Fruit fly (Drosophila melanogaster) whole organism, embryonic: Measurements from ENCODE around the gene Usp16-45.

Experiments
- Aef1 ChIP-seq: fragments of 200-800 bp; sonication (Bioruptor generic); IDR thresholded peaks from 3 replicates; pipeline ENCODE4 v1.3.6; 2022; ENCODE audit warnings: missing biosample characterization, missing genetic modification characterization
- Atf6 ChIP-seq: fragments of 200-800 bp; sonication (Bioruptor generic); IDR thresholded peaks from 2 replicates; pipeline ENCODE4 v1.3.6; 2022; ENCODE audit warnings: missing biosample characterization, missing genetic modification characterization
- CG10321 ChIP-seq: fragments of 200-800 bp; sonication (Bioruptor generic); IDR thresholded peaks from 2 replicates; pipeline ENCODE4 v1.3.6; 2022; ENCODE audit warnings: missing biosample characterization, missing genetic modification characterization
- CG12769 ChIP-seq: fragments of 200-800 bp; sonication (Bioruptor generic); optimal IDR thresholded peaks from 2 replicates; lab custom pipeline; 2019; ENCODE audit warnings: missing biosample characterization, mild to moderate bottlenecking, missing genetic modification characterization, moderate library complexity
- CG14860 ChIP-seq: fragments of 200-800 bp; sonication (Bioruptor generic); IDR thresholded peaks from 3 replicates; pipeline ENCODE4 v1.3.6; 2022; ENCODE audit warnings: missing biosample characterization, missing genetic modification characterization; ENCODE audit not compliant: partially characterized antibody
- CG1832 ChIP-seq: fragments of 200-800 bp; sonication (Bioruptor generic); optimal IDR thresholded peaks from 2 replicates; lab custom pipeline; 2017; ENCODE audit warnings: missing biosample characterization, mild to moderate bottlenecking, missing genetic modification characterization, inconsistent platforms
- CG31388 ChIP-seq: fragments of 200-800 bp; sonication (Bioruptor generic); optimal IDR thresholded peaks from 2 replicates; lab custom pipeline; 2016; ENCODE audit warnings: missing biosample characterization, missing genetic modification characterization
- CG3163 ChIP-seq: fragments of 200-800 bp; sonication (Bioruptor generic); optimal IDR thresholded peaks from 3 replicates; lab custom pipeline; 2016; ENCODE audit warnings: missing biosample characterization, missing genetic modification characterization
- CG33557 ChIP-seq: fragments of 200-800 bp; sonication (Bioruptor generic); optimal IDR thresholded peaks from 2 replicates; lab custom pipeline; 2019; ENCODE audit warnings: missing biosample characterization, mild to moderate bottlenecking, missing genetic modification characterization, moderate library complexity
- CG4360 ChIP-seq: fragments of 200-800 bp; sonication (Bioruptor generic); IDR thresholded peaks from 2 replicates; pipeline ENCODE4 v1.3.6; 2022; ENCODE audit warnings: missing biosample characterization, missing genetic modification characterization
- CG6813 ChIP-seq: fragments of 200-800 bp; sonication (Bioruptor generic); optimal IDR thresholded peaks from 2 replicates; lab custom pipeline; 2017; ENCODE audit warnings: missing biosample characterization, missing genetic modification characterization, mild to moderate bottlenecking, moderate library complexity, missing genetic modification reagents
- CG7987 ChIP-seq: fragments of 200-800 bp; sonication (Bioruptor generic); optimal IDR thresholded peaks from 2 replicates; lab custom pipeline; 2018; ENCODE audit warnings: missing biosample characterization, mild to moderate bottlenecking, missing genetic modification characterization, moderate library complexity
- CG8924 ChIP-seq: fragments of 200-800 bp; optimal IDR thresholded peaks from 3 replicates; lab custom pipeline; 2019; ENCODE audit warnings: missing biosample characterization, mild to moderate bottlenecking, missing genetic modification characterization, moderate library complexity
- CG9437 ChIP-seq: fragments of 200-800 bp; sonication (Bioruptor generic); optimal IDR thresholded peaks from 2 replicates; lab custom pipeline; 2018; ENCODE audit warnings: missing biosample characterization, mild to moderate bottlenecking, missing genetic modification characterization
- CkIIα-i1 ChIP-seq: fragments of 200-800 bp; sonication (Bioruptor generic); IDR thresholded peaks from 2 replicates; pipeline ENCODE4 v1.3.6; 2022; ENCODE audit warnings: missing biosample characterization, missing genetic modification characterization
- Dek ChIP-seq: fragments of 200-800 bp; sonication (Bioruptor generic); optimal IDR thresholded peaks from 3 replicates; lab custom pipeline; 2019; ENCODE audit warnings: missing biosample characterization, mild to moderate bottlenecking, missing genetic modification characterization, moderate library complexity
- Dip3 ChIP-seq: fragments of 200-800 bp; sonication (Bioruptor generic); optimal IDR thresholded peaks from 3 replicates; lab custom pipeline; 2016; ENCODE audit warnings: missing biosample characterization, missing genetic modification characterization
- Dll ChIP-seq: fragments of 200-800 bp; sonication (Bioruptor generic); IDR thresholded peaks from 4 replicates; pipeline ENCODE4 v1.3.6; 2022; ENCODE audit warnings: missing biosample characterization, missing genetic modification characterization; ENCODE audit not compliant: partially characterized antibody
- Eip74EF ChIP-seq, 2 experiments: fragments of 200-800 bp in 1 of 2; fragments of >200 bp in 1 of 2; sonication (Bioruptor generic) in 1 of 2; optimal IDR thresholded peaks; 2 replicates each; lab custom pipeline; 2017 to 2019; ENCODE audit warnings: missing biosample characterization in 2 of 2, missing genetic modification characterization in 2 of 2, mild to moderate bottlenecking in 1 of 2, moderate library complexity in 1 of 2
- HLHmδ ChIP-seq: fragments of 200-800 bp; sonication (Bioruptor generic); optimal IDR thresholded peaks from 2 replicates; lab custom pipeline; 2018; ENCODE audit warnings: missing biosample characterization, mild to moderate bottlenecking, missing genetic modification characterization, moderate library complexity
- Hr3 ChIP-seq: fragments of 200-800 bp; sonication (Bioruptor generic); optimal IDR thresholded peaks from 3 replicates; lab custom pipeline; 2016; ENCODE audit warnings: missing biosample characterization, missing genetic modification characterization
- Med ChIP-seq: fragments of 200-800 bp; sonication (Bioruptor generic); peaks from one replicate; lab custom pipeline; 2016; ENCODE audit warnings: missing biosample characterization, missing genetic modification characterization, mild to moderate bottlenecking, inconsistent platforms, moderate library complexity
- Spps ChIP-seq: fragments of 200-800 bp; sonication (Bioruptor generic); optimal IDR thresholded peaks from 2 replicates; lab custom pipeline; 2018; ENCODE audit warnings: missing biosample characterization, mild to moderate bottlenecking, missing genetic modification characterization
- Trl ChIP-seq, 3 experiments: fragments of >200 bp in 2 of 3; fragments of 200-800 bp in 1 of 3; sonication (Bioruptor generic) in 1 of 3; optimal IDR thresholded peaks; 2 replicates in 1 of 3; 3 replicates in 2 of 3; lab custom pipeline; 2016 to 2017; ENCODE audit warnings: missing biosample characterization in 1 of 3, missing genetic modification characterization in 1 of 3
- aop ChIP-seq: fragments of 200-800 bp; sonication (Bioruptor generic); IDR thresholded peaks from 2 replicates; pipeline ENCODE4 v1.3.6; 2022; ENCODE audit warnings: missing biosample characterization, missing genetic modification characterization
- ase ChIP-seq: fragments of 200-800 bp; sonication (Bioruptor generic); IDR thresholded peaks from 3 replicates; pipeline ENCODE4 v1.3.6; 2022; ENCODE audit warnings: missing biosample characterization, missing genetic modification characterization
- bcd ChIP-seq: fragments of 200-800 bp; sonication (Bioruptor generic); optimal IDR thresholded peaks from 2 replicates; lab custom pipeline; 2017; ENCODE audit warnings: missing biosample characterization, mild to moderate bottlenecking, missing genetic modification characterization
- cg ChIP-seq: fragments of 200-800 bp; sonication (Bioruptor generic); optimal IDR thresholded peaks from 3 replicates; lab custom pipeline; 2019; ENCODE audit warnings: missing biosample characterization, mild to moderate bottlenecking, missing genetic modification characterization, moderate library complexity
- chinmo ChIP-seq: fragments of 200-800 bp; sonication (Bioruptor generic); IDR thresholded peaks from 4 replicates; pipeline ENCODE4 v1.3.6; 2022; ENCODE audit warnings: missing biosample characterization, missing genetic modification characterization; ENCODE audit not compliant: partially characterized antibody
- crol ChIP-seq: fragments of 200-800 bp; sonication (Bioruptor generic); IDR thresholded peaks from 2 replicates; pipeline ENCODE4 v1.3.6; 2022; ENCODE audit warnings: missing biosample characterization, missing genetic modification characterization
- cwo ChIP-seq: fragments of 200-800 bp; sonication (Bioruptor generic); optimal IDR thresholded peaks from 3 replicates; lab custom pipeline; 2017; ENCODE audit warnings: missing biosample characterization, missing genetic modification characterization, mild to moderate bottlenecking, moderate library complexity, missing genetic modification reagents
- ewg ChIP-seq: fragments of 200-800 bp; sonication (Bioruptor generic); optimal IDR thresholded peaks from 3 replicates; lab custom pipeline; 2017; ENCODE audit warnings: mild to moderate bottlenecking, missing biosample characterization, missing genetic modification reagents, missing genetic modification characterization
- ftz-f1 ChIP-seq: fragments of 200-800 bp; sonication (Bioruptor generic); optimal IDR thresholded peaks from 2 replicates; lab custom pipeline; 2016; ENCODE audit warnings: missing biosample characterization, missing genetic modification characterization
- gsb-n ChIP-seq: fragments of 200-800 bp; sonication (Bioruptor generic); optimal IDR thresholded peaks from 3 replicates; lab custom pipeline; 2018; ENCODE audit warnings: missing biosample characterization, mild to moderate bottlenecking, missing genetic modification characterization
- lilli ChIP-seq: fragments of 200-800 bp; sonication (Bioruptor generic); optimal IDR thresholded peaks from 3 replicates; lab custom pipeline; 2016; ENCODE audit warnings: missing biosample characterization, missing genetic modification characterization
- nerfin-1 ChIP-seq: fragments of 200-800 bp; sonication (Bioruptor generic); optimal IDR thresholded peaks from 3 replicates; lab custom pipeline; 2019; ENCODE audit warnings: missing biosample characterization, mild to moderate bottlenecking, missing genetic modification characterization, moderate library complexity
- nerfin-2 ChIP-seq: fragments of 200-800 bp; sonication (Bioruptor generic); IDR thresholded peaks from 2 replicates; pipeline ENCODE4 v1.3.6; 2022; ENCODE audit warnings: missing biosample characterization, missing genetic modification characterization; ENCODE audit not compliant: partially characterized antibody
- nom ChIP-seq: fragments of 200-800 bp; sonication (Bioruptor generic); optimal IDR thresholded peaks from 2 replicates; lab custom pipeline; 2017; ENCODE audit warnings: missing biosample characterization, missing genetic modification characterization, mild to moderate bottlenecking, moderate library complexity, missing genetic modification reagents
- otp ChIP-seq: fragments of 200-800 bp; sonication (Bioruptor generic); IDR thresholded peaks from 3 replicates; pipeline ENCODE4, ENCODE4 v1.3.6; 2022; ENCODE audit warnings: missing biosample characterization, missing genetic modification characterization
- p53 ChIP-seq: fragments of 200-800 bp; sonication (Bioruptor generic); optimal IDR thresholded peaks from 2 replicates; lab custom pipeline; 2016; ENCODE audit warnings: missing biosample characterization, missing genetic modification characterization
- pita ChIP-seq: fragments of 200-800 bp; sonication (Bioruptor generic); optimal IDR thresholded peaks from 2 replicates; lab custom pipeline; 2017; ENCODE audit warnings: missing biosample characterization, mild to moderate bottlenecking, missing genetic modification characterization
- sd ChIP-seq: fragments of 200-800 bp; sonication (Bioruptor generic); optimal IDR thresholded peaks from 3 replicates; lab custom pipeline; 2018; ENCODE audit warnings: missing biosample characterization, mild to moderate bottlenecking, missing genetic modification characterization, moderate library complexity
- sna ChIP-seq: fragments of 200-800 bp; sonication (Bioruptor generic); IDR thresholded peaks from 2 replicates; pipeline ENCODE4 v1.3.6; 2022; ENCODE audit warnings: missing biosample characterization, missing genetic modification characterization; ENCODE audit not compliant: partially characterized antibody
- tap ChIP-seq: fragments of 200-800 bp; optimal IDR thresholded peaks from 3 replicates; lab custom pipeline; 2019; ENCODE audit warnings: missing biosample characterization, mild to moderate bottlenecking, missing genetic modification characterization, moderate library complexity
- twi ChIP-seq: fragments of 200-800 bp; optimal IDR thresholded peaks from 2 replicates; lab custom pipeline; 2019; ENCODE audit warnings: missing biosample characterization, mild to moderate bottlenecking, missing genetic modification characterization, moderate library complexity
- tx ChIP-seq: fragments of 200-800 bp; sonication (Bioruptor generic); optimal IDR thresholded peaks from 2 replicates; lab custom pipeline; 2016; ENCODE audit warnings: missing biosample characterization, missing genetic modification characterization
- wdn ChIP-seq: fragments of 200-800 bp; sonication (Bioruptor generic); IDR thresholded peaks from 2 replicates; pipeline ENCODE4 v1.3.6; 2022; ENCODE audit warnings: missing biosample characterization, missing genetic modification characterization
- yki ChIP-seq: fragments of >200 bp; optimal IDR thresholded peaks from 3 replicates; lab custom pipeline; 2018

Gene Usp16-45

dm6 chrX:5417836-5418554, 3.3 kb upstream of the Usp16-45 start:
- peak; percentile 95 for TF ChIP-seq chinmo (GFP tag; lab: Robert Waterston, UW)
- TF ChIP-seq twi, result no peak
- TF ChIP-seq CG33557, result no peak
- peak; percentile 95 for TF ChIP-seq CG9437
- TF ChIP-seq nerfin-1, result peak; percentile 70
- no peak for TF ChIP-seq Dip3 (GFP tag; lab: Kevin White, UChicago)
- no peak for TF ChIP-seq nerfin-2 (GFP tag; lab: Robert Waterston, UW)
- TF ChIP-seq p53 (GFP tag; lab: Kevin White, UChicago), result no peak
- peak; percentile 79 for TF ChIP-seq ewg (GFP tag; lab: Kevin White, UChicago)
- TF ChIP-seq otp, result no peak
- no peak for TF ChIP-seq tx (GFP tag; lab: Kevin White, UChicago)
- no peak for TF ChIP-seq bcd
- TF ChIP-seq Aef1, result peak; percentile 35; the same call in 2 of the 3 replicates
- TF ChIP-seq CG31388 (GFP tag; lab: Kevin White, UChicago), result no peak
- TF ChIP-seq yki (lab: Kevin White, UChicago), result peak; percentile 58
- TF ChIP-seq CG7987 (GFP tag; lab: Kevin White, UChicago), result peak; percentile 81
- peak; percentile 79 to 91 for TF ChIP-seq Trl (optimal IDR thresholded peaks at IDR 0.05; lab: Kevin White, UChicago)
- TF ChIP-seq Trl (GFP tag; optimal IDR thresholded peaks at IDR 0.05; lab: Kevin White, UChicago), result no peak
- peak; percentile 64 for TF ChIP-seq sd
- TF ChIP-seq CG3163 (GFP tag; lab: Kevin White, UChicago), result peak; percentile 90
- TF ChIP-seq Hr3 (GFP tag; lab: Kevin White, UChicago), result no peak
- TF ChIP-seq ftz-f1 (GFP tag; lab: Kevin White, UChicago), result peak; percentile 20
- no peak for TF ChIP-seq HLHmδ (GFP tag; lab: Kevin White, UChicago)
- no peak for TF ChIP-seq Spps (tag; lab: Kevin White, UChicago)
- TF ChIP-seq CG1832 (GFP tag; lab: Kevin White, UChicago), result peak; percentile 78
- TF ChIP-seq ase, result no peak
- peak; percentile 23; the same call in 1 of the 2 replicates for TF ChIP-seq Atf6 (GFP tag; lab: Robert Waterston, UW)
- no peak for TF ChIP-seq wdn (GFP tag; lab: Robert Waterston, UW)
- peak; percentile 88 for TF ChIP-seq cwo
- 0 out of 2 replicates have a peak, but pooled peaks have one; percentile 40 for TF ChIP-seq CG4360
- TF ChIP-seq CG8924 (tag; lab: Kevin White, UChicago), result peak; percentile 36
- peak; percentile 77 for TF ChIP-seq Med (GFP tag; lab: Kevin White, UChicago)
- no peak for TF ChIP-seq gsb-n
- TF ChIP-seq lilli (GFP tag; lab: Kevin White, UChicago), result no peak
- TF ChIP-seq sna (GFP tag; lab: Robert Waterston, UW), result 0 out of 2 replicates have a peak, but pooled peaks have one; percentile 16
- peak; percentile 70 for TF ChIP-seq cg (GFP tag; lab: Kevin White, UChicago)
- peak in 1 of 2 experiments; percentile 83 for TF ChIP-seq Eip74EF (GFP tag; optimal IDR thresholded peaks at IDR 0.05; lab: Kevin White, UChicago)
- TF ChIP-seq CkIIα-i1 (GFP tag; lab: Robert Waterston, UW), result no peak
- peak; percentile 14 for TF ChIP-seq CG12769
- TF ChIP-seq aop (GFP tag; lab: Robert Waterston, UW), result no peak
- no peak for TF ChIP-seq Dek (tag; lab: Kevin White, UChicago)
- TF ChIP-seq tap (tag; lab: Kevin White, UChicago), result no peak
- TF ChIP-seq CG10321 (GFP tag; lab: Robert Waterston, UW), result peak; percentile 82
- peak; percentile 16 for TF ChIP-seq nom (GFP tag; lab: Kevin White, UChicago)
- 0 out of 4 replicates have a peak, but pooled peaks have one; percentile 40 for TF ChIP-seq Dll (GFP tag; lab: Robert Waterston, UW)
- no peak for TF ChIP-seq CG14860 (GFP tag; lab: Robert Waterston, UW)
- TF ChIP-seq crol, result peak; percentile 32; the same call in 1 of the 2 replicates
- TF ChIP-seq CG6813 (GFP tag; lab: Kevin White, UChicago), result no peak
- TF ChIP-seq pita (GFP tag; lab: Kevin White, UChicago), result no peak
